Worm (Caenorhabditis elegans) whole organism, young adult: Measurements from ENCODE around the gene usp-39.

ENCODE experiments used
- bed-2 ChIP-seq: fragments of 200-800 bp; sonication (Bioruptor generic); IDR thresholded peaks from 2 replicates; pipeline ENCODE4 v1.3.6; 2022; ENCODE audit warnings: missing genetic modification reagents, missing genetic modification characterization, missing compliant biosample characterization
- nhr-80 ChIP-seq: sonication (generic microtip); optimal IDR thresholded peaks from 2 replicates; lab custom pipeline; 2016; ENCODE audit warnings: missing genetic modification characterization, missing compliant biosample characterization
- nhr-90 ChIP-seq: sonication (generic microtip); optimal IDR thresholded peaks from 2 replicates; lab custom pipeline; 2016; ENCODE audit warnings: missing genotype, mild to moderate bottlenecking, missing genetic modification characterization, missing compliant biosample characterization
- pha-4 ChIP-seq: fragments of 150-350 bp; sonication (generic microtip); optimal IDR thresholded peaks from 2 replicates; lab custom pipeline; 2014; ENCODE audit warnings: missing biosample characterization, missing genetic modification reagents, missing genetic modification characterization
- sptf-2 ChIP-seq: fragments of 200-800 bp; sonication (Bioruptor generic); optimal IDR thresholded peaks from 2 replicates; lab custom pipeline; 2018; ENCODE audit warnings: mild to moderate bottlenecking, missing genetic modification characterization, missing compliant biosample characterization

DNA sequence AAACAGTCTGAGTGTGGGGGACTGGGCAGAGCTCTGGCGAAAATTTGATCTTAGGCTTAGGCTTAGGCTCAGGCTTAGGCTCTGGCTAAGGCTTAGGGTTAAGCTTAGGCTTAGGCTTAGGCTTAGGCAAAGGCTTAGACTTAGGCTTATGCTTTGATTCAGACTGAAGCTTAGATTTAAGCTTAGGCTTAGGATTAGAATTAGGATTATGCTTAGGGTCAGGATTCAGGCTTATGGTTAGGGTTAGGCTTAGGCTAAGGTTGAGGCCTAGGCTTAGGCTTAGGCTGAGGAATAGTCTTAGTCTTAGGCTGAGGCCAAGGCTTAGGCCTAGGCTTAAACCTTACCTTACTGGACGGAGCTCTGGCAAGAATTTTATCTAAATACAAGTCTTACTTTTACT lies 38.2 kb upstream of the usp-39 start:
- TF ChIP-seq pha-4 = no peak
- no peak for TF ChIP-seq nhr-80 (tag; lab: Kevin White, UChicago)
- TF ChIP-seq sptf-2 (GFP tag; lab: Kevin White, UChicago) = no peak
- TF ChIP-seq nhr-90 (tag; lab: Kevin White, UChicago) = no peak
- TF ChIP-seq bed-2 (GFP tag; lab: Robert Waterston, UW) = no peak
